Worm (Caenorhabditis elegans): ENCODE measurements around the gene ztf-20.

DNA sequence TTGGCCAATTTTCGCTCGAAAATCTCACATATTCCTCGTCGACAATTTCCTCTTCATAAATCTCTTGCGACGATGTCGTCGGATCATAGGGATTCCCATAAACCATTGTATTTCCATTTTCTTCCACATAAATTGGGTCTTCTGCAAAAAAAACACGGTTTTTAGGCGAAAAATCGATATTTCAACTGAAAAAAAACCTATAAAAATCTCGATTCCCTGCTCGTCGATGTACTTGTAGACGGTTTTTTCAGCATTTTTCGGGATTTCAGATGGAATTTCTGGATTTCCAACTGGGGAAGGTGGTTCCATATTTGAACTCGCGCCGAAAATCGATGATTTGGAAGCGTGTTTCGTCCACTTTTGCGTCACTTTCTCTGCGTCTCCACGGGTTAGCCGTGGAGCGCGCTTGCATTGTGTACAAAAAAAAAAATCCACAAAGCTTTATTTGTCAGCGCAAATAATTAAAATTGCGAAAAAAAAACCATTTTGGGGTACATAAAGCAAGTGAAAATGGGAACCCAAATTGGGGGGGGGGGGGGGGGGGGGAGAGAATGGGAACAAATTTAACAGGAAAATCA lies 7.6 kb upstream of the ztf-20 start, which contains the start of gene Y39B6A.43:
- TF ChIP-seq zip-5 (tag; optimal IDR thresholded peaks at IDR 0.05) (no peak), pha-4 (tag; optimal IDR thresholded peaks at IDR 0.05) (no peak), ceh-9 (tag; optimal IDR thresholded peaks at IDR 0.05) (no peak)

Measured in whole organism, late embryonic.